Worm (Caenorhabditis elegans): ENCODE measurements around the gene str-9.

- no peak for TF ChIP-seq elt-3 (tag; optimal IDR thresholded peaks at IDR 0.05)
- TF ChIP-seq ztf-11 (tag; optimal IDR thresholded peaks at IDR 0.05) = no peak
- TF ChIP-seq elt-2 (tag; optimal IDR thresholded peaks at IDR 0.05) = no peak
- no peak for TF ChIP-seq ceh-88 (GFP tag; IDR thresholded peaks at IDR 0.05)
- no peak for TF ChIP-seq dpl-1 (GFP tag; optimal IDR thresholded peaks at IDR 0.05)
- no peak for TF ChIP-seq mdl-1 (tag; optimal IDR thresholded peaks at IDR 0.05)
These were observed 37.1 kb upstream of the str-9 start for ce11 chrV:15721431-15721830.

All from whole organism, L1 larva.